Fruit fly (Drosophila melanogaster) whole organism, embryonic: ENCODE data around the gene caz.

Source experiments
- Ada2b ChIP-seq: fragments of 200-800 bp; sonication (Bioruptor generic); IDR thresholded peaks from 2 replicates; pipeline ENCODE4 v1.3.6; 2022; ENCODE audit warnings: missing biosample characterization, missing genetic modification characterization
- Atf3 ChIP-seq: fragments of 200-800 bp; sonication (Bioruptor generic); optimal IDR thresholded peaks from 3 replicates; lab custom pipeline; 2016; ENCODE audit warnings: missing biosample characterization, missing genetic modification characterization
- B-H2 ChIP-seq: fragments of 200-800 bp; sonication (Bioruptor generic); optimal IDR thresholded peaks from 2 replicates; lab custom pipeline; 2018; ENCODE audit warnings: missing biosample characterization, mild to moderate bottlenecking, missing genetic modification characterization
- CG10267 ChIP-seq: fragments of 200-800 bp; sonication (Bioruptor generic); optimal IDR thresholded peaks from 2 replicates; lab custom pipeline; 2018; ENCODE audit warnings: missing biosample characterization, mild to moderate bottlenecking, missing genetic modification characterization, moderate library complexity
- CG10274 ChIP-seq: fragments of 200-800 bp; sonication (Bioruptor generic); optimal IDR thresholded peaks from 3 replicates; lab custom pipeline; 2017; ENCODE audit warnings: missing biosample characterization, mild to moderate bottlenecking, missing genetic modification characterization
- CG10979 ChIP-seq: fragments of 200-800 bp; sonication (Bioruptor generic); optimal IDR thresholded peaks from 2 replicates; lab custom pipeline; 2018; ENCODE audit warnings: missing biosample characterization, mild to moderate bottlenecking, missing genetic modification characterization, moderate library complexity
- CG12104 ChIP-seq: fragments of 200-800 bp; sonication (Bioruptor generic); optimal IDR thresholded peaks from 3 replicates; lab custom pipeline; 2016; ENCODE audit warnings: missing biosample characterization, missing genetic modification characterization
- CG1233 ChIP-seq: fragments of 200-800 bp; sonication (Bioruptor generic); optimal IDR thresholded peaks from 4 replicates; lab custom pipeline; 2018; ENCODE audit warnings: missing biosample characterization, mild to moderate bottlenecking, missing genetic modification characterization
- CG13424 ChIP-seq: fragments of 200-800 bp; sonication (Bioruptor generic); optimal IDR thresholded peaks from 2 replicates; lab custom pipeline; 2019; ENCODE audit warnings: missing biosample characterization, mild to moderate bottlenecking, missing genetic modification characterization, moderate library complexity
- CG14710 ChIP-seq: fragments of 200-800 bp; sonication (Bioruptor generic); optimal IDR thresholded peaks from 3 replicates; lab custom pipeline; 2019; ENCODE audit warnings: missing biosample characterization, mild to moderate bottlenecking, missing genetic modification characterization, moderate library complexity
- CG15696 ChIP-seq: fragments of 200-800 bp; sonication (Bioruptor generic); optimal IDR thresholded peaks from 2 replicates; lab custom pipeline; 2019; ENCODE audit warnings: missing biosample characterization, mild to moderate bottlenecking, missing genetic modification characterization, moderate library complexity
- CG17359 ChIP-seq: fragments of 200-800 bp; sonication (Bioruptor generic); optimal IDR thresholded peaks from 3 replicates; lab custom pipeline; 2018; ENCODE audit warnings: missing biosample characterization, mild to moderate bottlenecking, missing genetic modification characterization, moderate library complexity
- CG1792 ChIP-seq: fragments of 200-800 bp; sonication (Bioruptor generic); optimal IDR thresholded peaks from 2 replicates; lab custom pipeline; 2016; ENCODE audit warnings: missing biosample characterization, missing genetic modification characterization
- CG2199 ChIP-seq: fragments of 200-800 bp; sonication (Bioruptor generic); IDR thresholded peaks from 3 replicates; pipeline ENCODE4 v1.3.6; 2022; ENCODE audit warnings: missing biosample characterization, missing genetic modification characterization
- CG31441 ChIP-seq: fragments of 200-800 bp; sonication (Bioruptor generic); IDR thresholded peaks from 2 replicates; pipeline ENCODE4 v1.3.6; 2022; ENCODE audit warnings: missing biosample characterization, missing genetic modification characterization
- CG3407 ChIP-seq: fragments of 200-800 bp; sonication (Bioruptor generic); optimal IDR thresholded peaks from 2 replicates; lab custom pipeline; 2018; ENCODE audit warnings: missing biosample characterization, mild to moderate bottlenecking, missing genetic modification characterization
- CG5245 ChIP-seq: fragments of 200-800 bp; sonication (Bioruptor generic); optimal IDR thresholded peaks from 3 replicates; lab custom pipeline; 2016; ENCODE audit warnings: missing biosample characterization, missing genetic modification characterization
- CG6765 ChIP-seq: fragments of 200-800 bp; sonication (Bioruptor generic); optimal IDR thresholded peaks from 3 replicates; lab custom pipeline; 2017; ENCODE audit warnings: missing biosample characterization, mild to moderate bottlenecking, missing genetic modification characterization
- CG9437 ChIP-seq: fragments of 200-800 bp; sonication (Bioruptor generic); optimal IDR thresholded peaks from 2 replicates; lab custom pipeline; 2018; ENCODE audit warnings: missing biosample characterization, mild to moderate bottlenecking, missing genetic modification characterization
- Chrac-16 ChIP-seq: fragments of 200-800 bp; sonication (Bioruptor generic); optimal IDR thresholded peaks from 3 replicates; lab custom pipeline; 2016; ENCODE audit warnings: missing biosample characterization, missing genetic modification characterization
- D19B ChIP-seq: fragments of 200-800 bp; sonication (Bioruptor generic); optimal IDR thresholded peaks from 2 replicates; lab custom pipeline; 2017; ENCODE audit warnings: missing biosample characterization, mild to moderate bottlenecking, missing genetic modification characterization
- Gsc ChIP-seq: fragments of 200-800 bp; sonication (Bioruptor generic); IDR thresholded peaks from 2 replicates; pipeline ENCODE4 v1.3.6; 2022; ENCODE audit warnings: missing biosample characterization, missing genetic modification characterization
- HLH4C ChIP-seq: fragments of 200-800 bp; sonication (Bioruptor generic); IDR thresholded peaks from 3 replicates; pipeline ENCODE4 v1.3.6; 2022; ENCODE audit warnings: missing biosample characterization, missing genetic modification characterization; ENCODE audit not compliant: partially characterized antibody
- HLH54F ChIP-seq: fragments of 200-800 bp; sonication (Bioruptor generic); optimal IDR thresholded peaks from 3 replicates; lab custom pipeline; 2016; ENCODE audit warnings: missing biosample characterization, missing genetic modification characterization
- Lhr ChIP-seq: fragments of 200-800 bp; sonication (Bioruptor generic); optimal IDR thresholded peaks from 3 replicates; lab custom pipeline; 2017; ENCODE audit warnings: mild to moderate bottlenecking, missing biosample characterization, missing genetic modification reagents, missing genetic modification characterization
- Nf-YB ChIP-seq: fragments of 200-800 bp; sonication (Bioruptor generic); optimal IDR thresholded peaks from 3 replicates; lab custom pipeline; 2019; ENCODE audit warnings: missing biosample characterization, mild to moderate bottlenecking, missing genetic modification characterization, moderate library complexity
- Ssrp ChIP-seq: fragments of 200-800 bp; sonication (Bioruptor generic); optimal IDR thresholded peaks from 2 replicates; lab custom pipeline; 2018; ENCODE audit warnings: missing biosample characterization, mild to moderate bottlenecking, missing genetic modification characterization, moderate library complexity
- Taf1 ChIP-seq: fragments of 200-800 bp; sonication (Bioruptor generic); IDR thresholded peaks from 2 replicates; pipeline ENCODE4 v1.3.6; 2022; ENCODE audit warnings: missing biosample characterization, missing genetic modification characterization
- Xbp1 ChIP-seq: fragments of 200-800 bp; sonication (Bioruptor generic); optimal IDR thresholded peaks from 3 replicates; lab custom pipeline; 2016; ENCODE audit warnings: missing biosample characterization, mild to moderate bottlenecking, missing genetic modification characterization
- al ChIP-seq: fragments of 200-800 bp; sonication (Bioruptor generic); IDR thresholded peaks from 2 replicates; pipeline ENCODE4 v1.3.6; 2022; ENCODE audit warnings: missing biosample characterization, missing genetic modification characterization
- az2 ChIP-seq: fragments of 200-800 bp; sonication (Bioruptor generic); optimal IDR thresholded peaks from 3 replicates; lab custom pipeline; 2016; ENCODE audit warnings: missing biosample characterization, missing genetic modification characterization
- chif ChIP-seq, 2 experiments: fragments of 200-800 bp; sonication (Bioruptor generic); optimal IDR thresholded peaks; 3 replicates each; lab custom pipeline; 2016; ENCODE audit warnings: missing biosample characterization in 2 of 2, missing genetic modification characterization in 2 of 2
- chn ChIP-seq: fragments of 200-800 bp; sonication (Bioruptor generic); optimal IDR thresholded peaks from 2 replicates; lab custom pipeline; 2016; ENCODE audit warnings: missing biosample characterization, missing genetic modification characterization
- cwo ChIP-seq: fragments of 200-800 bp; sonication (Bioruptor generic); optimal IDR thresholded peaks from 3 replicates; lab custom pipeline; 2017; ENCODE audit warnings: missing biosample characterization, missing genetic modification characterization, mild to moderate bottlenecking, moderate library complexity, missing genetic modification reagents
- dmrt99B ChIP-seq: fragments of 200-800 bp; sonication (Bioruptor generic); optimal IDR thresholded peaks from 2 replicates; lab custom pipeline; 2018; ENCODE audit warnings: missing biosample characterization, mild to moderate bottlenecking, missing genetic modification characterization, moderate library complexity
- dysf ChIP-seq: fragments of 200-800 bp; sonication (Bioruptor generic); IDR thresholded peaks from 3 replicates; pipeline ENCODE4 v1.3.6; 2022; ENCODE audit warnings: missing biosample characterization, missing genetic modification characterization
- ems ChIP-seq: fragments of 200-800 bp; sonication (Bioruptor generic); optimal IDR thresholded peaks from 3 replicates; lab custom pipeline; 2016; ENCODE audit warnings: missing biosample characterization, missing genetic modification characterization
- fd3F ChIP-seq: fragments of 200-800 bp; sonication (Bioruptor generic); optimal IDR thresholded peaks from 2 replicates; lab custom pipeline; 2018; ENCODE audit warnings: missing biosample characterization, mild to moderate bottlenecking, missing genetic modification characterization, moderate library complexity
- ftz-f1 ChIP-seq: fragments of 200-800 bp; sonication (Bioruptor generic); optimal IDR thresholded peaks from 2 replicates; lab custom pipeline; 2016; ENCODE audit warnings: missing biosample characterization, missing genetic modification characterization
- gem ChIP-seq: fragments of 200-800 bp; sonication (Bioruptor generic); optimal IDR thresholded peaks from 2 replicates; lab custom pipeline; 2019; ENCODE audit warnings: missing biosample characterization, mild to moderate bottlenecking, missing genetic modification characterization, moderate library complexity
- grau ChIP-seq: fragments of 200-800 bp; optimal IDR thresholded peaks from 3 replicates; lab custom pipeline; 2019; ENCODE audit warnings: missing biosample characterization, mild to moderate bottlenecking, missing genetic modification characterization, moderate library complexity
- h ChIP-seq: fragments of >200 bp; optimal IDR thresholded peaks from 2 replicates; lab custom pipeline; 2017
- lmd ChIP-seq: fragments of 200-800 bp; sonication (Bioruptor generic); IDR thresholded peaks from 2 replicates; pipeline ENCODE4 v1.3.6; 2022; ENCODE audit warnings: missing biosample characterization, missing genetic modification characterization
- nmo ChIP-seq: fragments of 200-800 bp; sonication (Bioruptor generic); optimal IDR thresholded peaks from 2 replicates; lab custom pipeline; 2018; ENCODE audit warnings: missing biosample characterization, mild to moderate bottlenecking, missing genetic modification characterization, moderate library complexity
- seq ChIP-seq: fragments of 200-800 bp; sonication (Bioruptor generic); IDR thresholded peaks from 2 replicates; pipeline ENCODE4 v1.3.6; 2022; ENCODE audit warnings: missing biosample characterization, missing genetic modification characterization
- sim ChIP-seq: fragments of 200-800 bp; sonication (Bioruptor generic); IDR thresholded peaks from 2 replicates; pipeline ENCODE4 v1.3.6; 2022; ENCODE audit warnings: missing biosample characterization, missing genetic modification characterization
- sima ChIP-seq: fragments of 200-800 bp; sonication (Bioruptor generic); optimal IDR thresholded peaks from 2 replicates; lab custom pipeline; 2016; ENCODE audit warnings: missing biosample characterization, missing genetic modification characterization
- slp2 ChIP-seq: fragments of 200-800 bp; sonication (Bioruptor generic); optimal IDR thresholded peaks from 2 replicates; lab custom pipeline; 2016; ENCODE audit warnings: missing biosample characterization, missing genetic modification characterization
- stwl ChIP-seq: fragments of 200-800 bp; sonication (Bioruptor generic); optimal IDR thresholded peaks from 3 replicates; lab custom pipeline; 2018; ENCODE audit warnings: missing biosample characterization, mild to moderate bottlenecking, missing genetic modification characterization, moderate library complexity
- tap ChIP-seq: fragments of 200-800 bp; optimal IDR thresholded peaks from 3 replicates; lab custom pipeline; 2019; ENCODE audit warnings: missing biosample characterization, mild to moderate bottlenecking, missing genetic modification characterization, moderate library complexity
- zen ChIP-seq: fragments of 200-800 bp; sonication (Bioruptor generic); optimal IDR thresholded peaks from 3 replicates; lab custom pipeline; 2018; ENCODE audit warnings: missing biosample characterization, mild to moderate bottlenecking, missing genetic modification characterization, moderate library complexity

Gene caz

DNA sequence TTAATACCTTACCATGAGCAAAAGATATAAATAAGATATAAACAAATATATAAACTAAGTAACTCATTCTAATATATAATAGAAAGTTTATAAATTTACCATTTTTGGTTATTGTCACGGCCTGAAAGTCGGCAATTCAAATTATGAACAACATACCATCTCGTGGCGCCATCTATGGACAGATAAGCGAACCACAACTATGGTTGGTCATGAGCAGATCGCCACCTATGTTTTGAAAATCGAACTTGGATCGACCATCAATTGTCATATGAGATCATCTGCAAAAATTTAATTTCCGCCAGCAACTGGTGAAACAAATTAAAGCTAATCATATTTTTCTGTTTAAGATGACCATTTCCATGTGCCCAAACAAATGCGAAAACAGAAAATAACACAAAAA, 43.9 kb upstream of the caz start (continued):
- no peak for TF ChIP-seq CG1233 (GFP tag; lab: Kevin White, UChicago)
- peak; percentile 41 for TF ChIP-seq stwl (tag; lab: Kevin White, UChicago)
- peak; percentile 8 for TF ChIP-seq zen (tag; lab: Kevin White, UChicago)
- TF ChIP-seq CG13424, result no peak
- TF ChIP-seq ftz-f1, result peak; percentile 85
- TF ChIP-seq dysf (GFP tag; lab: Robert Waterston, UW), result 0 out of 3 replicates have a peak, but pooled peaks have one; percentile 24
- TF ChIP-seq Xbp1 (GFP tag; lab: Kevin White, UChicago), result peak; percentile 37
- TF ChIP-seq CG5245 (GFP tag; lab: Kevin White, UChicago), result peak; percentile 18
- no peak for TF ChIP-seq CG31441
- peak; percentile 14 for TF ChIP-seq CG10267 (tag; lab: Kevin White, UChicago)
- no peak for TF ChIP-seq lmd
- peak; percentile 87 for TF ChIP-seq CG2199 (GFP tag; lab: Robert Waterston, UW)
- peak; percentile 19 for TF ChIP-seq grau (tag; lab: Kevin White, UChicago)
- no peak for TF ChIP-seq Lhr (GFP tag; lab: Kevin White, UChicago)
- no peak for TF ChIP-seq sima
- TF ChIP-seq CG10979 (tag; lab: Kevin White, UChicago), result peak; percentile 100
- TF ChIP-seq CG17359 (tag; lab: Kevin White, UChicago), result peak; percentile 23
- no peak for TF ChIP-seq fd3F (GFP tag; lab: Kevin White, UChicago)
- no peak for TF ChIP-seq al (GFP tag; lab: Robert Waterston, UW)
- TF ChIP-seq Ssrp (tag; lab: Kevin White, UChicago), result no peak
- TF ChIP-seq D19B (GFP tag; lab: Kevin White, UChicago), result no peak
- peak; percentile 0 for TF ChIP-seq nmo (GFP tag; lab: Kevin White, UChicago)
- peak; percentile 24 for TF ChIP-seq CG15696
- TF ChIP-seq CG9437 (GFP tag; lab: Kevin White, UChicago), result no peak
- no peak for TF ChIP-seq seq (GFP tag; lab: Robert Waterston, UW)
- TF ChIP-seq B-H2 (GFP tag; lab: Kevin White, UChicago), result no peak
- no peak for TF ChIP-seq CG10274 (GFP tag; lab: Kevin White, UChicago)
- peak in 1 of 2 experiments; percentile 6 for TF ChIP-seq chif (GFP tag; optimal IDR thresholded peaks at IDR 0.05; lab: Kevin White, UChicago)
- peak; percentile 13 for TF ChIP-seq gem (tag; lab: Kevin White, UChicago)
- no peak for TF ChIP-seq HLH54F (GFP tag; lab: Kevin White, UChicago)

DNA sequence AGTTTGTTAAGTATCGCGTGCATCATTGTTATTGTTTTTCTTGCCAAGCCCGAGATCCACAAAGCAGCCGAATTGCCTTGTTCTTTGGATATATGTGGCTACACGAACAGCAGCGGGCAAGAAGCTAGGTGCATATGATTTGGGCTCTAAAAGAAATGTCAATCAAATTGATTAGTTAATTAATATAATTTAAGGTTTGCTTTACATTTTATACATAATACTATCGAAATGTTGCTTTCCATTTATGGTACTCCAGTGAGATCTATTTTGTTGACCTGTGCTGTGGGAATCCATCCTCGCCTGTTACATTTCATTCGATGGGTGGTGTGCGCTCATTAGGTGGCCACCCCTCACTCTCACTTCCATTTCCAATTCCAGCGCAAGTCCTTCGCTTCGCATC, 25.2 kb upstream of the caz start:
- TF ChIP-seq CG12104 (GFP tag; lab: Kevin White, UChicago) (peak; percentile 36), Nf-YB (GFP tag; lab: Kevin White, UChicago) (peak; percentile 50), Atf3 (peak; percentile 48), cwo (GFP tag; lab: Kevin White, UChicago) (peak; percentile 71), CG6765 (GFP tag; lab: Kevin White, UChicago) (peak; percentile 20), ems (GFP tag; lab: Kevin White, UChicago) (peak; percentile 28), slp2 (GFP tag; lab: Kevin White, UChicago) (no peak), Gsc (GFP tag; lab: Robert Waterston, UW) (peak; percentile 65), CG3407 (GFP tag; lab: Kevin White, UChicago) (peak; percentile 42), Chrac-16 (GFP tag; lab: Kevin White, UChicago) (peak; percentile 70), chn (GFP tag; lab: Kevin White, UChicago) (peak; percentile 69), Xbp1 (GFP tag; lab: Kevin White, UChicago) (peak; percentile 78), dmrt99B (tag; lab: Kevin White, UChicago) (peak; percentile 84), tap (tag; lab: Kevin White, UChicago) (peak; percentile 79), Taf1 (GFP tag; lab: Robert Waterston, UW) (peak; percentile 56), Ada2b (GFP tag; lab: Robert Waterston, UW) (peak; percentile 85), grau (tag; lab: Kevin White, UChicago) (peak; percentile 81), sim (GFP tag; lab: Robert Waterston, UW) (0 out of 2 replicates have a peak, but pooled peaks have one; percentile 62), az2 (GFP tag; lab: Kevin White, UChicago) (peak; percentile 73), HLH4C (no peak), h (lab: Kevin White, UChicago) (no peak), CG1792 (GFP tag; lab: Kevin White, UChicago) (peak; percentile 2), CG14710 (peak; percentile 77)
